Worm (Caenorhabditis elegans): ENCODE measurements around the gene snx-13.

The snx-13 gene

ce11 chrIV:17116345-17116744, 29.1 kb upstream of the snx-13 start, which contains the start of gene cyn-13:
Gene cyn-13, minus strand, starts transcription at chrIV:17116657.
- TF ChIP-seq ceh-83 (GFP tag; optimal IDR thresholded peaks at IDR 0.05) (no peak), nhr-28 (tag; optimal IDR thresholded peaks at IDR 0.05) (no peak), flh-1 (GFP tag; optimal IDR thresholded peaks at IDR 0.05) (no peak), ceh-39 (tag; optimal IDR thresholded peaks at IDR 0.05) (no peak), M03D4.4 (tag; optimal IDR thresholded peaks at IDR 0.05) (no peak), mab-5 (tag; optimal IDR thresholded peaks at IDR 0.05) (no peak)

DNA sequence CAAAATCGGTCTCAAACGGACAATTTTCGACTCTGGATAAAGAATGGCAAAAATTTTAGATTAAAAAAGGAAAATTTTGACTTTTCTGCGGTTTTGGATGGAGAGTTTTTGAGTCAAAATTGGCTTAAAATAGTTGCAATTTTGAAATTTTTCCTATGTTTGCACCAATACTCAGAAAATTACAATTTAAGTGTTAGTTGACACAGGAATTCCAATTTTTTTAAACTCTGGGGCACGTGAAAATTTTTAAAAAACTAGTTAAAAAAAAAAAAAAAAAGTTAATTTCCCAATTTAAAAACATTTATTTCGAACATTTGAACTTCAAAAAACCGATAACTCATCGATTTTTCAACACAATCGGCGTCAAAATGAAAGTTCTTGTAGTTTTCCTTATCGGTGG, 24.6 kb upstream of the snx-13 start, which contains the start of gene Y116A8C.33:
Gene Y116A8C.33 (plus strand): TSS at position 301 of the 400 bp plus-strand sequence.
- TF ChIP-seq elt-3 (tag; optimal IDR thresholded peaks at IDR 0.05): no peak
- no peak for TF ChIP-seq lin-32 (GFP tag; optimal IDR thresholded peaks at IDR 0.05)
- no peak for TF ChIP-seq sem-2 (GFP tag; optimal IDR thresholded peaks at IDR 0.05)
- no peak for TF ChIP-seq M03D4.4 (tag; optimal IDR thresholded peaks at IDR 0.05)
- TF ChIP-seq drap-1 (GFP tag; optimal IDR thresholded peaks at IDR 0.05): no peak
- no peak for TF ChIP-seq hlh-1 (tag; optimal IDR thresholded peaks at IDR 0.05)
- TF ChIP-seq zip-8 (tag; optimal IDR thresholded peaks at IDR 0.05): no peak
- no peak for TF ChIP-seq nhr-76 (tag; optimal IDR thresholded peaks at IDR 0.05)

DNA sequence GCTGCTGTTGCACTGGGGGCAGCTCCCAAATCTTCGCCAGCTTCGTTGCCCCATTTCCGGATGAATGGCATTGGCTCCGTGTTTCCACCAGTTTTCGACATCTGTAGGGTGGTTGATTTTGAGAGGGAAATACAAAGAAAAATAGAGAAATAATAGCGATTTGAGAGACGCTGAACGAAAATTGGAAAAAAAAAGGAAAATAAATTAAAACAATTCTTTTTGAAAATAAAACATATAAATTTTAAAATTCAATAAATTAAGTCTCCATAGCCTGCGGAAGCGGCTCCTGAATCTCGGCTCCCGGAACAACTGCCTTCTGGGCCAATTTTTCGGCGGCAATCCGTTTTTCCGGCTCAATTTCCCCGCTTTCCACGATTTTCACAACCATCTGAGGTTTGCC, 23.6 kb upstream of the snx-13 start, which contains the start of gene sfa-1:
Gene sfa-1 (minus strand): TSS at position 101 of the 400 bp plus-strand sequence.
- TF ChIP-seq pha-4 (tag; optimal IDR thresholded peaks at IDR 0.05): no peak
- TF ChIP-seq sem-2 (GFP tag; optimal IDR thresholded peaks at IDR 0.05): no peak
- TF ChIP-seq nhr-2 (tag; optimal IDR thresholded peaks at IDR 0.05): no peak
- no peak for TF ChIP-seq nhr-237 (tag; optimal IDR thresholded peaks at IDR 0.05)
- TF ChIP-seq mls-2 (tag; optimal IDR thresholded peaks at IDR 0.05): no peak
- TF ChIP-seq nhr-12 (tag; optimal IDR thresholded peaks at IDR 0.05): no peak
- no peak for TF ChIP-seq mab-5 (tag; optimal IDR thresholded peaks at IDR 0.05)
- TF ChIP-seq nhr-76 (tag; optimal IDR thresholded peaks at IDR 0.05): no peak
- no peak for TF ChIP-seq lsy-2 (tag; optimal IDR thresholded peaks at IDR 0.05)
- no peak for TF ChIP-seq ces-1 (GFP tag; optimal IDR thresholded peaks at IDR 0.05)
- no peak for TF ChIP-seq nhr-28 (tag; optimal IDR thresholded peaks at IDR 0.05)

ce11 chrIV:17109436-17109835, 22.2 kb upstream of the snx-13 start:
- TF ChIP-seq tbx-8 (GFP tag; optimal IDR thresholded peaks at IDR 0.05): no peak
- TF ChIP-seq unc-120 (tag; optimal IDR thresholded peaks at IDR 0.05; ENCODE audit: poor library complexity, severe bottlenecking): no peak
- no peak for TF ChIP-seq unc-62 (GFP tag; optimal IDR thresholded peaks at IDR 0.05)
- TF ChIP-seq blmp-1 (tag; optimal IDR thresholded peaks at IDR 0.05): no peak
- no peak for TF ChIP-seq M03D4.4 (tag; optimal IDR thresholded peaks at IDR 0.05)
- TF ChIP-seq drap-1 (GFP tag; optimal IDR thresholded peaks at IDR 0.05): no peak
- TF ChIP-seq sptf-1 (tag; optimal IDR thresholded peaks at IDR 0.05): no peak

DNA sequence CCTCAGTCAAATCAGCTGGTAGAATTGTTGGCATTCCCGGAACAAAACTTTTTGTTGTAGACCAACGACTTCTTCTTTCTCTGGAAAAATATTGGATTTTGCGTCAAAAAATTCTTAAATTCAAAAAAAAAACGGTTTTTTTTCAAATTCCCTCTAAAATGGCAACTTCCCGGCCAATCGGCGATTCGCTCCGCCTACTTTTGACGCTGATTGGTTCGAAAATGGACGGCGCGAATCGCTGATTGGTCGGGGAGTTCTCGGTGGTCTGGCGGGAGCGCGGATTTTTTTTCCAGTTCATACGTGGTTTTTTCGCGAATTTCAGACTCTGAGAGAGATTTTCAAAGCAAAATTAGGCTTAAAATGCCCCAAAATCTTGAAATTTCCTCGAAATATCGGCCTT, 21.6 kb upstream of the snx-13 start:
- TF ChIP-seq ces-1 (GFP tag; optimal IDR thresholded peaks at IDR 0.05) (no peak), nhr-76 (tag; optimal IDR thresholded peaks at IDR 0.05) (no peak), nhr-28 (tag; optimal IDR thresholded peaks at IDR 0.05) (no peak), ham-2 (GFP tag; optimal IDR thresholded peaks at IDR 0.05) (no peak), ceh-83 (GFP tag; optimal IDR thresholded peaks at IDR 0.05) (no peak), ceh-43 (GFP tag; optimal IDR thresholded peaks at IDR 0.05) (no peak), unc-62 (GFP tag; optimal IDR thresholded peaks at IDR 0.05) (no peak)

DNA sequence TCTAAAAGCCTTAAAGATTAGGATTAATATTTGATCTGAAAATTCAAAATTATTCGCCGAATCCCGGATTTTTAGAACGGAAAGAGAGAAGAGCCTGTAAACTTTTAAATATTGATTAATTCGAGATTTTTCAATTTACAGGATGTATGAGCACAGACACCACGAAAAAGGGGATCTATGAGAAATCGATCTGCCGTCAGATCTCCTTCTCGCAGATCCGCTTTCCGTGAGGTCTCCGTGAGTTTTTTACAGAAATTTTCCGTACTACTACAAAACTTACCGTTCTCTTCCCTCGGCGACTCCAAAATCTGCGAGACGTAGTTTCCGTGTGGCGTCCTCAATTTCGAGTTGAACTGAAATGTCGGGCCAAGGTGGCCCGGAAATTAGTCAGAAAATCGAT, 21.0 kb upstream of the snx-13 start:
- TF ChIP-seq elt-1 (tag; optimal IDR thresholded peaks at IDR 0.05; ENCODE audit: borderline replicate concordance, insufficient read depth) (no peak), ceh-43 (GFP tag; optimal IDR thresholded peaks at IDR 0.05) (no peak), M03D4.4 (tag; optimal IDR thresholded peaks at IDR 0.05) (no peak), ceh-83 (GFP tag; optimal IDR thresholded peaks at IDR 0.05) (peak; percentile 30), sptf-1 (tag; optimal IDR thresholded peaks at IDR 0.05) (no peak), cnd-1 (tag; optimal IDR thresholded peaks at IDR 0.05) (peak; percentile 64)

Data from whole organism, mixed stage, embryonic.